Fruit fly (Drosophila melanogaster) whole organism, embryonic: ENCODE results near the gene Hr38.
A peak's percentile ranks its signal among the peaks of the same experiment; 100 is the strongest.

ENCODE experiments used
- Adf1 ChIP-seq: fragments of 200-800 bp; sonication (Bioruptor generic); IDR thresholded peaks from 2 replicates; pipeline ENCODE4 v1.3.6; 2022; ENCODE audit warnings: missing biosample characterization, missing genetic modification characterization
- Awh ChIP-seq: fragments of 200-800 bp; sonication (Bioruptor generic); IDR thresholded peaks from 2 replicates; pipeline ENCODE4, ENCODE4 v1.3.6; 2022; ENCODE audit warnings: missing biosample characterization, missing genetic modification characterization
- CG10654 ChIP-seq: fragments of 200-800 bp; sonication (Bioruptor generic); optimal IDR thresholded peaks from 2 replicates; lab custom pipeline; 2016; ENCODE audit warnings: missing biosample characterization, missing genetic modification characterization
- CG10979 ChIP-seq: fragments of 200-800 bp; sonication (Bioruptor generic); optimal IDR thresholded peaks from 2 replicates; lab custom pipeline; 2018; ENCODE audit warnings: missing biosample characterization, mild to moderate bottlenecking, missing genetic modification characterization, moderate library complexity
- CG11696 ChIP-seq: fragments of 200-800 bp; sonication (Bioruptor generic); IDR thresholded peaks from 2 replicates; pipeline ENCODE4 v1.3.6; 2022; ENCODE audit warnings: missing biosample characterization, missing genetic modification characterization
- CG13775 ChIP-seq: fragments of 200-800 bp; sonication (Bioruptor generic); optimal IDR thresholded peaks from 3 replicates; lab custom pipeline; 2017; ENCODE audit warnings: missing biosample characterization, mild to moderate bottlenecking, missing genetic modification characterization
- CG14014 ChIP-seq: fragments of 200-800 bp; sonication (Bioruptor generic); IDR thresholded peaks from 2 replicates; pipeline ENCODE4 v1.3.6; 2022; ENCODE audit warnings: missing biosample characterization, missing genetic modification characterization
- CG1603 ChIP-seq: fragments of 200-800 bp; sonication (Bioruptor generic); optimal IDR thresholded peaks from 2 replicates; lab custom pipeline; 2019; ENCODE audit warnings: missing biosample characterization, mild to moderate bottlenecking, missing genetic modification characterization, moderate library complexity
- CG18262 ChIP-seq: fragments of 200-800 bp; optimal IDR thresholded peaks from 3 replicates; lab custom pipeline; 2019; ENCODE audit warnings: missing biosample characterization, mild to moderate bottlenecking, missing genetic modification characterization, moderate library complexity
- CG2202 ChIP-seq: fragments of 200-800 bp; sonication (Bioruptor generic); optimal IDR thresholded peaks from 2 replicates; lab custom pipeline; 2018; ENCODE audit warnings: missing biosample characterization, mild to moderate bottlenecking, missing genetic modification characterization
- CG2875 ChIP-seq: fragments of 200-800 bp; sonication (Bioruptor generic); optimal IDR thresholded peaks from 2 replicates; lab custom pipeline; 2017; ENCODE audit warnings: missing biosample characterization, mild to moderate bottlenecking, missing genetic modification characterization, missing genetic modification reagents
- CG30431 ChIP-seq: fragments of 200-800 bp; sonication (Bioruptor generic); optimal IDR thresholded peaks from 2 replicates; lab custom pipeline; 2017; ENCODE audit warnings: missing biosample characterization, missing genetic modification characterization
- CG31441 ChIP-seq: fragments of 200-800 bp; sonication (Bioruptor generic); IDR thresholded peaks from 2 replicates; pipeline ENCODE4 v1.3.6; 2022; ENCODE audit warnings: missing biosample characterization, missing genetic modification characterization
- CG34376 ChIP-seq: fragments of 200-800 bp; sonication (Bioruptor generic); optimal IDR thresholded peaks from 2 replicates; lab custom pipeline; 2018; ENCODE audit warnings: missing biosample characterization, mild to moderate bottlenecking, missing genetic modification characterization
- CG4820 ChIP-seq: fragments of 200-800 bp; sonication (Bioruptor generic); optimal IDR thresholded peaks from 3 replicates; lab custom pipeline; 2016; ENCODE audit warnings: missing biosample characterization, missing genetic modification characterization
- CG8944 ChIP-seq: fragments of 200-800 bp; sonication (Bioruptor generic); optimal IDR thresholded peaks from 3 replicates; lab custom pipeline; 2016; ENCODE audit warnings: missing biosample characterization, missing genetic modification characterization
- HmgD ChIP-seq: fragments of 200-800 bp; sonication (Bioruptor generic); optimal IDR thresholded peaks from 3 replicates; lab custom pipeline; 2016; ENCODE audit warnings: missing biosample characterization, missing genetic modification characterization
- Hr78 ChIP-seq, 2 experiments: fragments of 200-800 bp in 1 of 2; fragments of >200 bp in 1 of 2; sonication (Bioruptor generic) in 1 of 2; optimal IDR thresholded peaks; 2 replicates each; lab custom pipeline; 2017 to 2019; ENCODE audit warnings: missing biosample characterization in 2 of 2, missing genetic modification characterization in 2 of 2, mild to moderate bottlenecking in 1 of 2, moderate library complexity in 1 of 2
- Max ChIP-seq: fragments of 200-800 bp; sonication (Bioruptor generic); optimal IDR thresholded peaks from 2 replicates; lab custom pipeline; 2016; ENCODE audit warnings: missing biosample characterization, mild to moderate bottlenecking, missing genetic modification characterization
- Oli ChIP-seq: fragments of 200-800 bp; sonication (Bioruptor generic); optimal IDR thresholded peaks from 2 replicates; lab custom pipeline; 2018; ENCODE audit warnings: missing biosample characterization, mild to moderate bottlenecking, missing genetic modification characterization, moderate library complexity
- Rfx ChIP-seq: fragments of 200-800 bp; sonication (Bioruptor generic); IDR thresholded peaks from 2 replicates; pipeline ENCODE4 v1.3.6; 2022; ENCODE audit warnings: missing biosample characterization, missing genetic modification characterization
- ab ChIP-seq: fragments of 200-800 bp; sonication (Bioruptor generic); optimal IDR thresholded peaks from 2 replicates; lab custom pipeline; 2016; ENCODE audit warnings: missing biosample characterization, missing genetic modification characterization
- cad ChIP-seq: fragments of >200 bp; optimal IDR thresholded peaks from 2 replicates; lab custom pipeline; 2017; ENCODE audit warnings: missing biosample characterization, missing genetic modification characterization
- exex ChIP-seq: fragments of 200-800 bp; sonication (Bioruptor generic); optimal IDR thresholded peaks from 4 replicates; lab custom pipeline; 2018; ENCODE audit warnings: missing biosample characterization, mild to moderate bottlenecking, missing genetic modification characterization, moderate library complexity
- fu2 ChIP-seq: fragments of 200-800 bp; sonication (Bioruptor generic); optimal IDR thresholded peaks from 2 replicates; lab custom pipeline; 2016; ENCODE audit warnings: missing biosample characterization, missing genetic modification characterization
- gcm2 ChIP-seq: fragments of 200-800 bp; sonication (Bioruptor generic); optimal IDR thresholded peaks from 2 replicates; lab custom pipeline; 2016; ENCODE audit warnings: missing biosample characterization, missing genetic modification characterization
- gfzf ChIP-seq: fragments of 200-800 bp; sonication (Bioruptor generic); optimal IDR thresholded peaks from 2 replicates; lab custom pipeline; 2016; ENCODE audit warnings: missing biosample characterization, mild to moderate bottlenecking, missing genetic modification characterization, moderate library complexity
- grn ChIP-seq: fragments of 200-800 bp; sonication (Bioruptor generic); optimal IDR thresholded peaks from 3 replicates; lab custom pipeline; 2017; ENCODE audit warnings: missing biosample characterization, missing genetic modification characterization
- klu ChIP-seq: fragments of 200-800 bp; sonication (Bioruptor generic); IDR thresholded peaks from 2 replicates; pipeline ENCODE4 v1.3.6; 2022; ENCODE audit warnings: missing biosample characterization, missing genetic modification characterization
- lbe ChIP-seq: fragments of 200-800 bp; sonication (Bioruptor generic); optimal IDR thresholded peaks from 2 replicates; lab custom pipeline; 2016; ENCODE audit warnings: missing biosample characterization, mild to moderate bottlenecking, missing genetic modification characterization
- mirr ChIP-seq: fragments of 200-800 bp; sonication (Bioruptor generic); optimal IDR thresholded peaks from 3 replicates; lab custom pipeline; 2018; ENCODE audit warnings: missing biosample characterization, mild to moderate bottlenecking, missing genetic modification characterization
- nau ChIP-seq: fragments of 200-800 bp; sonication (Bioruptor generic); optimal IDR thresholded peaks from 3 replicates; lab custom pipeline; 2017; ENCODE audit warnings: missing biosample characterization, mild to moderate bottlenecking, missing genetic modification characterization, missing genetic modification reagents
- pfk ChIP-seq: fragments of 200-800 bp; sonication (Bioruptor generic); optimal IDR thresholded peaks from 2 replicates; lab custom pipeline; 2018; ENCODE audit warnings: missing biosample characterization, mild to moderate bottlenecking, missing genetic modification characterization, moderate library complexity
- scrt ChIP-seq: fragments of 200-800 bp; sonication (Bioruptor generic); optimal IDR thresholded peaks from 2 replicates; lab custom pipeline; 2018; ENCODE audit warnings: missing biosample characterization, mild to moderate bottlenecking, missing genetic modification characterization, moderate library complexity
- sens ChIP-seq: fragments of 200-800 bp; sonication (Bioruptor generic); peaks from one replicate; lab custom pipeline; 2016; ENCODE audit warnings: missing biosample characterization, missing genetic modification characterization
- trem ChIP-seq: fragments of 200-800 bp; optimal IDR thresholded peaks from 3 replicates; lab custom pipeline; 2019; ENCODE audit warnings: missing biosample characterization, mild to moderate bottlenecking, missing genetic modification characterization, moderate library complexity
- vfl ChIP-seq: fragments of 200-800 bp; sonication (Bioruptor generic); optimal IDR thresholded peaks from 2 replicates; lab custom pipeline; 2016; ENCODE audit warnings: missing biosample characterization, missing genetic modification characterization
- wor ChIP-seq: fragments of 200-800 bp; sonication (Bioruptor generic); IDR thresholded peaks from 2 replicates; pipeline ENCODE4 v1.3.6; 2022; ENCODE audit warnings: missing biosample characterization, missing genetic modification characterization

Gene Hr38

dm6 chr2L:20734066-20734686, 19.8 kb upstream of the Hr38 start, which contains the start of gene TM9SF2 (continued):
- TF ChIP-seq nau (GFP tag; lab: Kevin White, UChicago) = no peak
- TF ChIP-seq cad (GFP tag; lab: Kevin White, UChicago) = no peak
- TF ChIP-seq CG18262 = peak; percentile 3
- TF ChIP-seq CG4820 = peak; percentile 24
- peak; percentile 36 for TF ChIP-seq HmgD
- TF ChIP-seq ab (GFP tag; lab: Kevin White, UChicago) = no peak
- peak; percentile 0 for TF ChIP-seq CG10654 (GFP tag; lab: Kevin White, UChicago)
- 0 out of 2 replicates have a peak, but pooled peaks have one; percentile 39 for TF ChIP-seq CG11696 (GFP tag; lab: Robert Waterston, UW)
- TF ChIP-seq CG14014 = peak; percentile 22; the same call in 1 of the 2 replicates
- peak; percentile 39 for TF ChIP-seq CG13775 (GFP tag; lab: Kevin White, UChicago)
- peak; percentile 41 for TF ChIP-seq gfzf
- TF ChIP-seq Rfx (GFP tag; lab: Robert Waterston, UW) = peak; percentile 58; the same call in 1 of the 2 replicates
- no peak for TF ChIP-seq fu2 (GFP tag; lab: Kevin White, UChicago)
- TF ChIP-seq klu (GFP tag; lab: Robert Waterston, UW) = no peak
- TF ChIP-seq CG2875 (GFP tag; lab: Kevin White, UChicago) = no peak

DNA sequence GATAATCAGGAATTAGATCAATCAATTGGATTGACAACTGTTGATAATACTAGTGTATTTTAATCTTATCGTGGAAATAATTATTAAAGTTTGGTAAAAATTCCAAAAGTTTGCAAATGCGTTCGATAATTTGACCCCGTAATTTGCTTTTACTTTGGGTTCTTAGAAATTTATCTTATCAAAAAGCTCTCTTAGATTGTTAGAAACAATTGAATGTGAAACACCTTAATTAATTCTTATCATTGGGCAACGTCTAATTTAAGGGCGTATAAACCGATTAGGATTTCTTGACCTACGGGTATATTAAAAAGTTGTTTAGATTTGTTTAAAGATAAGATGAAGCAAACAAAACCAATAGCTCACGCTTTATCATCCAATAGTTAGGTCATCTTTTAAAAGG, 18.6 kb upstream of the Hr38 start:
- peak; percentile 63 for TF ChIP-seq grn (GFP tag; lab: Kevin White, UChicago)
- peak; percentile 4 for TF ChIP-seq CG34376 (GFP tag; lab: Kevin White, UChicago)
- TF ChIP-seq exex (tag; lab: Kevin White, UChicago) = peak; percentile 97
- no peak for TF ChIP-seq Adf1 (GFP tag; lab: Robert Waterston, UW)
- peak; percentile 81 for TF ChIP-seq pfk (GFP tag; lab: Kevin White, UChicago)
- TF ChIP-seq Hr78 (GFP tag; optimal IDR thresholded peaks at IDR 0.05; lab: Kevin White, UChicago) = peak in 1 of 2 experiments; percentile 56
- TF ChIP-seq mirr (GFP tag; lab: Kevin White, UChicago) = peak; percentile 33
- TF ChIP-seq vfl (GFP tag; lab: Kevin White, UChicago) = no peak

DNA sequence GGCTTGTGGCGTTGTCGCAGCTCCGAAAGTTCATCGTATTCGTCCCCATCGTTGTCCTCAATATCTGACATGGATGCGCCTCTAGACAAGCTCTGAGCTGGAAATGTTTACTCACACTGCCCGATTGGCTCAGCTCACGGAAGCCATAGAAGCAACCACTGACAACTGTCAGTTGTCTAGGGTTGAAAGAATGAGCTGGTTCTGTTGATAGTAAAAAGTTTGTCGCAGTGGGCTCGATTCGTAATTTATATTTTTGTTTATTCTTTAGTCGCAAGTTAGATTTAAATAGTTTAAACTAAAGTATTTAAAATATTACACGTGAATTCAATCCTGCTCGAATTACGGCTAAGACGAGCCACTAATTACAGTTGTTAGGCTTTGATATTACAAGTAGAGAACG, 15.8 kb upstream of the Hr38 start, which contains the start of gene CarT:
Gene CarT (minus strand): TSS at position 101 of the 400 bp plus-strand sequence.
- TF ChIP-seq CG31441 (GFP tag; lab: Robert Waterston, UW) = no peak
- TF ChIP-seq CG10979 (tag; lab: Kevin White, UChicago) = no peak
- no peak for TF ChIP-seq wor
- no peak for TF ChIP-seq CG2202 (tag; lab: Kevin White, UChicago)
- no peak for TF ChIP-seq scrt
- TF ChIP-seq trem = no peak
- no peak for TF ChIP-seq gcm2 (GFP tag; lab: Kevin White, UChicago)
- no peak for TF ChIP-seq sens
- TF ChIP-seq Oli (tag; lab: Kevin White, UChicago) = no peak
- no peak for TF ChIP-seq CG18262
- no peak for TF ChIP-seq CG8944 (GFP tag; lab: Kevin White, UChicago)
- no peak for TF ChIP-seq CG10654 (GFP tag; lab: Kevin White, UChicago)
- TF ChIP-seq Max = no peak
- TF ChIP-seq lbe (GFP tag; lab: Kevin White, UChicago) = no peak
- no peak for TF ChIP-seq Awh (GFP tag; lab: Robert Waterston, UW)
- TF ChIP-seq CG30431 = no peak
- no peak for TF ChIP-seq CG1603
